Worm (Caenorhabditis elegans): ENCODE measurements around the gene Y24D9A.6.

Y24D9A.6 gene

ce11 chrIV:4447367-4447766, 47.2 kb upstream of the Y24D9A.6 start (continued):
- TF ChIP-seq F33H1.4 (GFP tag; IDR thresholded peaks at IDR 0.05) (peak; percentile 66), F49E8.2 (tag; optimal IDR thresholded peaks at IDR 0.05; ENCODE audit: insufficient read depth) (peak; percentile 53), F39B2.1 (GFP tag; IDR thresholded peaks at IDR 0.05) (0 out of 2 replicates have a peak, but pooled peaks have one; percentile 12), ztf-18 (tag; optimal IDR thresholded peaks at IDR 0.05) (no peak), aptf-2 (GFP tag; conservative IDR thresholded peaks at IDR 0.05) (no peak)

ce11 chrIV:4447284-4447366, 46.9 kb upstream of the Y24D9A.6 start, which contains the start of gene chat-1:
Gene chat-1 (plus strand): TSS chrIV:4447331.
- TF ChIP-seq nfya-2 (GFP tag; IDR thresholded peaks at IDR 0.05) (no peak), xnd-1 (tag; optimal IDR thresholded peaks at IDR 0.05) (no peak), madf-3 (GFP tag; IDR thresholded peaks at IDR 0.05) (no peak), dpff-1 (tag; optimal IDR thresholded peaks at IDR 0.05) (no peak), F57A8.1 (GFP tag; optimal IDR thresholded peaks at IDR 0.05) (no peak)

ce11 chrIV:4446884-4447283, 46.7 kb upstream of the Y24D9A.6 start:
- 0 out of 2 replicates have a peak, but pooled peaks have one; percentile 61 for TF ChIP-seq C17E4.6 (GFP tag; IDR thresholded peaks at IDR 0.05)
- TF ChIP-seq ceh-58 (GFP tag; IDR thresholded peaks at IDR 0.05), result 0 out of 2 replicates have a peak, but pooled peaks have one; percentile 41
- 0 out of 2 replicates have a peak, but pooled peaks have one; percentile 19 for TF ChIP-seq ekl-4 (GFP tag; IDR thresholded peaks at IDR 0.05)
- TF ChIP-seq Y53G8AR.9 (GFP tag; conservative IDR thresholded peaks at IDR 0.05), result peak; percentile 81
- peak; percentile 74; the same call in 1 of the 2 replicates for TF ChIP-seq Y79H2A.3 (GFP tag; conservative IDR thresholded peaks at IDR 0.05)
- no peak for TF ChIP-seq hlh-26 (GFP tag; conservative IDR thresholded peaks at IDR 0.05)
- peak; percentile 66 for TF ChIP-seq hsf-1 (GFP tag; IDR thresholded peaks at IDR 0.05)
- TF ChIP-seq B0019.2 (GFP tag; conservative IDR thresholded peaks at IDR 0.05), result no peak
- peak; percentile 3 for TF ChIP-seq efl-1 (GFP tag; optimal IDR thresholded peaks at IDR 0.05)
- peak; percentile 35 for TF ChIP-seq snpc-3.4 (tag; optimal IDR thresholded peaks at IDR 0.05)
- peak; percentile 48; the same call in 1 of the 2 replicates for TF ChIP-seq rcor-1 (GFP tag; IDR thresholded peaks at IDR 0.05)
- TF ChIP-seq Y53F4B.3 (GFP tag; IDR thresholded peaks at IDR 0.05), result 0 out of 2 replicates have a peak, but pooled peaks have one; percentile 13
- no peak for TF ChIP-seq lir-1 (GFP tag; conservative IDR thresholded peaks at IDR 0.05)
- TF ChIP-seq F22D6.2 (tag; optimal IDR thresholded peaks at IDR 0.05), result no peak
- TF ChIP-seq B0035.1 (tag; optimal IDR thresholded peaks at IDR 0.05), result no peak
- no peak for TF ChIP-seq C06A6.2 (GFP tag; conservative IDR thresholded peaks at IDR 0.05)
- TF ChIP-seq lin-54 (GFP tag; optimal IDR thresholded peaks at IDR 0.05), result peak; percentile 29
- TF ChIP-seq attf-5 (GFP tag; optimal IDR thresholded peaks at IDR 0.05), result peak; percentile 1
- TF ChIP-seq F49E8.2 (tag; optimal IDR thresholded peaks at IDR 0.05; ENCODE audit: insufficient read depth), result peak; percentile 20
- TF ChIP-seq F39B2.1 (GFP tag; IDR thresholded peaks at IDR 0.05), result no peak
- 0 out of 2 replicates have a peak, but pooled peaks have one; percentile 56 for TF ChIP-seq madf-3 (GFP tag; IDR thresholded peaks at IDR 0.05)
- TF ChIP-seq hrde-1 (tag; optimal IDR thresholded peaks at IDR 0.05; ENCODE audit: borderline replicate concordance), result peak; percentile 13
- no peak for TF ChIP-seq F57A8.1 (GFP tag; optimal IDR thresholded peaks at IDR 0.05)
- 0 out of 2 replicates have a peak, but pooled peaks have one; percentile 31 for TF ChIP-seq ceh-40 (GFP tag; IDR thresholded peaks at IDR 0.05)
- TF ChIP-seq nhr-27 (tag; optimal IDR thresholded peaks at IDR 0.05), result no peak
- no peak for TF ChIP-seq nhr-120 (GFP tag; IDR thresholded peaks at IDR 0.05)
- no peak for TF ChIP-seq snpc-4 (GFP tag; optimal IDR thresholded peaks at IDR 0.05)
- peak in 1 of 4 experiments; percentile 17 for TF ChIP-seq snpc-4 (tag; optimal IDR thresholded peaks at IDR 0.05)
- TF ChIP-seq aptf-2 (GFP tag; conservative IDR thresholded peaks at IDR 0.05), result no peak
- TF ChIP-seq nhr-179 (tag; optimal IDR thresholded peaks at IDR 0.05), result no peak
- peak; percentile 52; the same call in 1 of the 2 replicates for TF ChIP-seq B0336.3 (GFP tag; IDR thresholded peaks at IDR 0.05)
- TF ChIP-seq ceh-100 (GFP tag; IDR thresholded peaks at IDR 0.05), result peak; percentile 39
- peak; percentile 39 for TF ChIP-seq snpc-1.3 (tag; optimal IDR thresholded peaks at IDR 0.05; ENCODE audit: insufficient read depth)
- TF ChIP-seq Y95B8A.8 (GFP tag; IDR thresholded peaks at IDR 0.05), result peak; percentile 12; the same call in 1 of the 2 replicates
- no peak for TF ChIP-seq mel-28 (tag; optimal IDR thresholded peaks at IDR 0.05; ENCODE audit: borderline replicate concordance)
- TF ChIP-seq nfya-1 (tag; optimal IDR thresholded peaks at IDR 0.05; ENCODE audit: borderline replicate concordance, insufficient read depth), result no peak
- TF ChIP-seq hmg-1.2 (GFP tag; IDR thresholded peaks at IDR 0.05), result peak; percentile 52
- 0 out of 2 replicates have a peak, but pooled peaks have one; percentile 15 for TF ChIP-seq nfyb-1 (GFP tag; IDR thresholded peaks at IDR 0.05)
- TF ChIP-seq lsl-1 (GFP tag; optimal IDR thresholded peaks at IDR 0.05), result peak; percentile 12
